Fruit fly (Drosophila melanogaster) whole organism, prepupa: ENCODE results near the gene Sxl.

Experiments used
- Blimp-1 ChIP-seq: fragments of 200-800 bp; sonication (Bioruptor generic); optimal IDR thresholded peaks from 3 replicates; lab custom pipeline; 2017; ENCODE audit warnings: missing biosample characterization, missing genetic modification characterization, mild to moderate bottlenecking, moderate library complexity, missing genetic modification reagents
- CG10631 ChIP-seq: fragments of 200-800 bp; sonication (Bioruptor generic); optimal IDR thresholded peaks from 2 replicates; lab custom pipeline; 2016; ENCODE audit warnings: missing biosample characterization, missing genetic modification characterization
- CG10669 ChIP-seq: fragments of 200-800 bp; sonication (Bioruptor generic); optimal IDR thresholded peaks from 3 replicates; lab custom pipeline; 2018; ENCODE audit warnings: missing biosample characterization, mild to moderate bottlenecking, missing genetic modification characterization, moderate library complexity
- CG11902 ChIP-seq: fragments of 200-800 bp; sonication (Bioruptor generic); optimal IDR thresholded peaks from 3 replicates; lab custom pipeline; 2016; ENCODE audit warnings: missing biosample characterization, missing genetic modification characterization
- CG15336 ChIP-seq: fragments of 200-800 bp; sonication (Bioruptor generic); IDR thresholded peaks from 2 replicates; pipeline ENCODE4 v1.3.6; 2022; ENCODE audit warnings: missing biosample characterization, missing genetic modification characterization
- CG16779 ChIP-seq: fragments of 200-800 bp; sonication (Bioruptor generic); optimal IDR thresholded peaks from 3 replicates; lab custom pipeline; 2017; ENCODE audit warnings: missing biosample characterization, mild to moderate bottlenecking, missing genetic modification characterization
- CG3032 ChIP-seq: fragments of 200-800 bp; optimal IDR thresholded peaks from 2 replicates; lab custom pipeline; 2019; ENCODE audit warnings: missing biosample characterization, mild to moderate bottlenecking, missing genetic modification characterization, moderate library complexity
- CG31627 ChIP-seq: fragments of 200-800 bp; sonication (Bioruptor generic); optimal IDR thresholded peaks from 3 replicates; lab custom pipeline; 2016; ENCODE audit warnings: missing biosample characterization, missing genetic modification characterization
- CG32006 ChIP-seq: fragments of 200-800 bp; sonication (Bioruptor generic); optimal IDR thresholded peaks from 3 replicates; lab custom pipeline; 2017; ENCODE audit warnings: missing biosample characterization, mild to moderate bottlenecking, missing genetic modification characterization
- CG6163 ChIP-seq: fragments of 200-800 bp; sonication (Bioruptor generic); IDR thresholded peaks from 3 replicates; pipeline ENCODE4 v1.3.6; 2022; ENCODE audit warnings: missing biosample characterization, missing genetic modification characterization
- CG6276 ChIP-seq: fragments of 200-800 bp; sonication (Bioruptor generic); optimal IDR thresholded peaks from 2 replicates; lab custom pipeline; 2017; ENCODE audit warnings: missing biosample characterization, mild to moderate bottlenecking, missing genetic modification characterization
- CG6808 ChIP-seq: fragments of 200-800 bp; sonication (Bioruptor generic); optimal IDR thresholded peaks from 3 replicates; lab custom pipeline; 2017; ENCODE audit warnings: missing biosample characterization, missing genetic modification characterization, mild to moderate bottlenecking, moderate library complexity, missing genetic modification reagents
- CG7368 ChIP-seq: fragments of 200-800 bp; sonication (Bioruptor generic); optimal IDR thresholded peaks from 3 replicates; lab custom pipeline; 2016; ENCODE audit warnings: missing biosample characterization, missing genetic modification characterization
- CG8119 ChIP-seq: fragments of 200-800 bp; sonication (Bioruptor generic); IDR thresholded peaks from 3 replicates; pipeline ENCODE4 v1.3.6; 2022; ENCODE audit warnings: missing biosample characterization, missing genetic modification characterization
- CG8319 ChIP-seq: fragments of 200-800 bp; sonication (Bioruptor generic); optimal IDR thresholded peaks from 3 replicates; lab custom pipeline; 2016; ENCODE audit warnings: missing biosample characterization, missing genetic modification characterization
- CG8632 ChIP-seq: fragments of 200-800 bp; sonication (Bioruptor generic); optimal IDR thresholded peaks from 3 replicates; lab custom pipeline; 2016; ENCODE audit warnings: missing biosample characterization, missing genetic modification characterization
- CG9139 ChIP-seq: fragments of 200-800 bp; sonication (Bioruptor generic); optimal IDR thresholded peaks from 3 replicates; lab custom pipeline; 2017; ENCODE audit warnings: missing biosample characterization, mild to moderate bottlenecking, missing genetic modification characterization
- Eip75B ChIP-seq: fragments of 200-800 bp; sonication (Bioruptor generic); optimal IDR thresholded peaks from 3 replicates; lab custom pipeline; 2016; ENCODE audit warnings: missing biosample characterization, missing genetic modification characterization
- Eip78C ChIP-seq: fragments of 200-800 bp; sonication (Bioruptor generic); peaks from one replicate; lab custom pipeline; 2016; ENCODE audit warnings: missing biosample characterization, missing genetic modification characterization
- Ets21C ChIP-seq: fragments of 200-800 bp; sonication (Bioruptor generic); optimal IDR thresholded peaks from 3 replicates; lab custom pipeline; 2016; ENCODE audit warnings: missing biosample characterization, missing genetic modification characterization
- Ets96B ChIP-seq: fragments of 200-800 bp; optimal IDR thresholded peaks from 2 replicates; lab custom pipeline; 2019; ENCODE audit warnings: missing biosample characterization, mild to moderate bottlenecking, missing genetic modification characterization, moderate library complexity
- Gug ChIP-seq: fragments of 200-800 bp; sonication (Bioruptor generic); IDR thresholded peaks from 2 replicates; pipeline ENCODE4 v1.3.6; 2022; ENCODE audit warnings: missing biosample characterization, missing genetic modification characterization
- Hr38 ChIP-seq: sonication (Bioruptor generic); optimal IDR thresholded peaks from 2 replicates; lab custom pipeline; 2016; ENCODE audit warnings: missing biosample characterization, missing genetic modification characterization
- Hr4 ChIP-seq: fragments of 200-800 bp; sonication (Bioruptor generic); optimal IDR thresholded peaks from 3 replicates; lab custom pipeline; 2016; ENCODE audit warnings: missing biosample characterization, missing genetic modification characterization
- Lpt ChIP-seq: fragments of 200-800 bp; sonication (Bioruptor generic); optimal IDR thresholded peaks from 3 replicates; lab custom pipeline; 2016; ENCODE audit warnings: missing biosample characterization, missing genetic modification characterization
- OdsH ChIP-seq: fragments of 200-800 bp; sonication (Bioruptor generic); optimal IDR thresholded peaks from 3 replicates; lab custom pipeline; 2016; ENCODE audit warnings: missing biosample characterization, missing genetic modification characterization
- Smox ChIP-seq: fragments of 200-800 bp; sonication (Bioruptor generic); optimal IDR thresholded peaks from 3 replicates; lab custom pipeline; 2016; ENCODE audit warnings: missing biosample characterization, missing genetic modification characterization
- Sox14 ChIP-seq: fragments of 200-800 bp; sonication (Bioruptor generic); optimal IDR thresholded peaks from 3 replicates; lab custom pipeline; 2016; ENCODE audit warnings: missing biosample characterization, missing genetic modification characterization
- Sox15 ChIP-seq: fragments of 200-800 bp; sonication (Bioruptor generic); optimal IDR thresholded peaks from 3 replicates; lab custom pipeline; 2016; ENCODE audit warnings: missing biosample characterization, missing genetic modification characterization
- cyc ChIP-seq: fragments of 200-800 bp; sonication (Bioruptor generic); optimal IDR thresholded peaks from 3 replicates; lab custom pipeline; 2016; ENCODE audit warnings: missing biosample characterization, missing genetic modification characterization
- dsx ChIP-seq: fragments of 200-800 bp; optimal IDR thresholded peaks from 3 replicates; lab custom pipeline; 2019; ENCODE audit warnings: missing biosample characterization, mild to moderate bottlenecking, missing genetic modification characterization, moderate library complexity; ENCODE audit not compliant: poor library complexity, severe bottlenecking
- esn ChIP-seq: fragments of 200-800 bp; sonication (Bioruptor generic); optimal IDR thresholded peaks from 2 replicates; lab custom pipeline; 2016; ENCODE audit warnings: missing biosample characterization, mild to moderate bottlenecking, missing genetic modification characterization, moderate library complexity
- fd59A ChIP-seq: fragments of 200-800 bp; sonication (Bioruptor generic); optimal IDR thresholded peaks from 2 replicates; lab custom pipeline; 2017; ENCODE audit warnings: missing biosample characterization, mild to moderate bottlenecking, missing genetic modification characterization, missing genetic modification reagents
- fd85E ChIP-seq: fragments of 200-800 bp; sonication (Bioruptor generic); optimal IDR thresholded peaks from 3 replicates; lab custom pipeline; 2016; ENCODE audit warnings: missing biosample characterization, missing genetic modification characterization
- lz ChIP-seq: fragments of 200-800 bp; sonication (Bioruptor generic); optimal IDR thresholded peaks from 3 replicates; lab custom pipeline; 2016; ENCODE audit warnings: missing biosample characterization, missing genetic modification characterization
- net ChIP-seq: fragments of 200-800 bp; sonication (Bioruptor generic); optimal IDR thresholded peaks from 3 replicates; lab custom pipeline; 2016; ENCODE audit warnings: missing biosample characterization, missing genetic modification characterization
- pdm3 ChIP-seq: fragments of 200-800 bp; sonication (Bioruptor generic); optimal IDR thresholded peaks from 3 replicates; lab custom pipeline; 2016; ENCODE audit warnings: missing biosample characterization, missing genetic modification characterization
- svp ChIP-seq: fragments of 200-800 bp; sonication (Bioruptor generic); peaks from one replicate; lab custom pipeline; 2016; ENCODE audit warnings: missing biosample characterization, missing genetic modification characterization
- vri ChIP-seq: fragments of 200-800 bp; sonication (Bioruptor generic); optimal IDR thresholded peaks from 3 replicates; lab custom pipeline; 2016; ENCODE audit warnings: missing biosample characterization, mild to moderate bottlenecking, missing genetic modification characterization

The Sxl gene

DNA sequence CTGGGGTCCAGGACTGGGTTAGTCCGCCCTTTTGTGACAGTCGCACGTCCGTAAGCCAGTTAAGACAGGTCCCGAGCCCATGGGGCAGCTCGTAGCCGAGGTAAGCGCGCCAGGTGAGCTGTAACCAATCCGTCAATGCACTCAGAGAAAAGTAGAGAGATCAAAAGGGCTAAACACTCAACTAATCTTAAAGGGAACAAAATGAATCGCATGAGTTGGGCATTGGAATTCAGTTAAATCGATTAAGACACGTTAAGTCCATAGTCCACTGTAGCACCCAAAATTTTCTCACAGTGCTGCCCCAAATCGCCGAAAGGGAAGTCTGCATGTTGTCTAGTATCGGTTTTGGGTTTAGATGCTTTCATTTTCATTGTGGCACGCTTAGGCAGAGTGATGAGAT is 34.3 kb downstream of the Sxl start:
- no peak for TF ChIP-seq Eip75B (GFP tag; lab: Kevin White, UChicago)
- no peak for TF ChIP-seq CG16779 (tag; lab: Kevin White, UChicago)
- no peak for TF ChIP-seq fd85E (GFP tag; lab: Kevin White, UChicago)
- TF ChIP-seq CG31627 (GFP tag; lab: Kevin White, UChicago) = no peak
- no peak for TF ChIP-seq fd59A (GFP tag; lab: Kevin White, UChicago)

DNA sequence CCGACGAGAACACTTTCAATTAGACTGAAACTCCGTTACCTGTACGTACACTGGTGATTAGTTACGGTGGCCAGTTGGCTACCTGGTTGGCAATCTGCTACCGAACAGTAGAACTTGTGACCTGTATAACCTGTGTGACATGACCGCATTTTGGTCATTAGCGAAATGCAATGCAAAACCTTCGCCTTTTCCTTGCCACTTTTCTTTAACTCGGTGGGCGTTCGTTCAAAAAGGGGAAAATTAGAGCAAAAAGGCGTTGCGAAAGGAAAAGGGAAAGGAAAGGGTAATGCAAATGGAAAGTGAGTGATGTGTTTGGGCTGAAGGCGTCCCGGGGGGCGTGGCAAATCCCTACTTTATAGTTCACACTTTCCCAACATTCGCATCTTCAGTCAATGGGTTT is 38.9 kb downstream of the Sxl start:
- no peak for TF ChIP-seq vri (GFP tag; lab: Kevin White, UChicago)
- no peak for TF ChIP-seq CG6808 (GFP tag; lab: Kevin White, UChicago)
- TF ChIP-seq CG8632 = no peak
- TF ChIP-seq esn (GFP tag; lab: Kevin White, UChicago) = no peak
- no peak for TF ChIP-seq CG11902 (GFP tag; lab: Kevin White, UChicago)
- no peak for TF ChIP-seq Ets96B (tag; lab: Kevin White, UChicago)
- no peak for TF ChIP-seq CG6163 (GFP tag; lab: Robert Waterston, UW)
- TF ChIP-seq CG32006 (GFP tag; lab: Kevin White, UChicago) = no peak
- no peak for TF ChIP-seq CG8119 (GFP tag; lab: Robert Waterston, UW)
- no peak for TF ChIP-seq CG10669 (GFP tag; lab: Kevin White, UChicago)
- no peak for TF ChIP-seq Smox
- no peak for TF ChIP-seq CG8319
- no peak for TF ChIP-seq CG6276 (GFP tag; lab: Kevin White, UChicago)
- no peak for TF ChIP-seq CG7368 (GFP tag; lab: Kevin White, UChicago)
- TF ChIP-seq Hr38 = no peak

DNA sequence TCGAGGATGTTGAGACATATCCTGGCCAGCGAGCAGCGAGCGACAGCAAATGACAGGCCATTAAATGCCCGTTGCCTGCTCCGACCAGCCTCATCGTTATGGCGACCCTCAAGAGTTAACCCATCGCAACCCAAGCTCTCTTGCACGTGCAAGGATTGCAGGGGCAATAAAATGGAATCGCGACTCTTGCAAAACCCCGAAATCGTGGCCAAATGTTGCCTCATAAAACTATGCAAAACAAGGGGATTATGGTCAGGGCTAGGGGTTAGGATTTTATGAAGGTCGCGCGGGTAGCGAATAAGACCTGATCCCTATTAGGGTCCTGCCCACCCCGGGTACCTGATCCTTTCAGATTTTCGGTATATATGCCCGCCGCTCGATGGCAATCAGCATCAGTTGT is 48.8 kb downstream of the Sxl start, which contains the start of gene nullo:
TSS of gene nullo (plus strand) at position 390 of the 400 bp plus-strand sequence.
- TF ChIP-seq fd85E (GFP tag; lab: Kevin White, UChicago) = no peak
- TF ChIP-seq CG11902 (GFP tag; lab: Kevin White, UChicago) = no peak
- no peak for TF ChIP-seq CG7368 (GFP tag; lab: Kevin White, UChicago)
- TF ChIP-seq net (GFP tag; lab: Kevin White, UChicago) = no peak
- no peak for TF ChIP-seq Hr38
- no peak for TF ChIP-seq svp (GFP tag; lab: Kevin White, UChicago)

DNA sequence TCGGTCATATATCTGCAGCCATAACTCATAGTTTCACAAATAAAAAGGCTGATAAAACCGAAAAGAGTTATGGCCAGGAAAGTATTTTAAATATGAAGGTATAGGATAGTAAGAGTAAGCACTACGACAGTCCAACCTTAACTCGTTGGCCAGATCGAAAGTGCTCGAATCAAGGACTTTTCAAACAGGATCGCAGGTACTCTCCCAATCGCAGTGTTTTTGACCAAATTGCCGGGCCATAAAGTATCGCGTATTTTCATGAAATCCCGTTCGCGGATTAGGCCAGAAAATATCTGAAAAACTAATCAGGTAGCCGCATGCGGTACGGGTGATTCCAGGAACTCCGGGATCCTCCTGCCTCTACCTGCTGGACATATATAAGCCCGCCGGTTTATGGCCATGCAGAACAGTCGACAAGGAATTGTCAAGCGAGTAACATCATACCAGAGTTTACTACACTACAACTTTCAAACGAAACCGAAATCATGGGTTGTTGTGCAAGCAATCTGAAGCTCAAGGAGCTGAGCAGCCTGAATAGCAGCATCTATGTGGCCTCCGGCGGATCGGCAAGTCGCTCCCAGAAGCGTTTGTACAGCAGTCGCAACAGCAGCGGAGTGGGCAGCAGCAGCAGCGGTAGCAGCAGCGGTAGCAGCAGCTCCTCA is 57.5 kb downstream of the Sxl start, which contains the start of gene CG14427:
TSS of gene CG14427 (plus strand) at position 399 of the 662 bp plus-strand sequence.
- TF ChIP-seq CG3032 (no peak), net (GFP tag; lab: Kevin White, UChicago) (no peak), Hr38 (no peak), CG7368 (GFP tag; lab: Kevin White, UChicago) (no peak), CG8119 (GFP tag; lab: Robert Waterston, UW) (no peak), Eip75B (GFP tag; lab: Kevin White, UChicago) (no peak), Ets21C (no peak), vri (GFP tag; lab: Kevin White, UChicago) (no peak), pdm3 (no peak), Sox15 (no peak), CG10631 (no peak)

DNA sequence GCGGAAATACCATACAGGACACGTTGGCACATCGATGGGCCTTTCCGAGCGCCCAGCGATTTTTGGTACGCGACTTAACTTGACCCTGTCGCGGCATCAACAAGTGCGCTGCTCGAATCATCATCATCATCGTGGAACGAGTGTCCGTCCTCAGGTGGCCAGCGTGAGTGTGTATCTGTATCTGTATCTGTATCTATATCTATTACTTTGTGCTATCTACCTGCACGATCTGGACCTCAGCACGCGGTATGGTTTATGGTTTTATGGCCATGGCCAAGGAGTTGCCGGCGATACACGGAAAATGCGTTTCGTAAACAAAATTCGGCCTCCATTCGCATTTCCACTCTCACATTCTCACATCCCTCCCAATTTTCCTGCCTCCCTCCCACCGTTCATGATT is 60.8 kb downstream of the Sxl start:
- TF ChIP-seq Sox14 (GFP tag; lab: Kevin White, UChicago) = no peak
- no peak for TF ChIP-seq pdm3
- TF ChIP-seq Eip78C (GFP tag; lab: Kevin White, UChicago) = no peak
- TF ChIP-seq net (GFP tag; lab: Kevin White, UChicago) = no peak
- no peak for TF ChIP-seq Blimp-1 (GFP tag; lab: Kevin White, UChicago)
- no peak for TF ChIP-seq esn (GFP tag; lab: Kevin White, UChicago)
- no peak for TF ChIP-seq Ets96B (tag; lab: Kevin White, UChicago)
- no peak for TF ChIP-seq Gug (GFP tag; lab: Robert Waterston, UW)
- TF ChIP-seq CG9139 (GFP tag; lab: Kevin White, UChicago) = no peak
- no peak for TF ChIP-seq CG11902 (GFP tag; lab: Kevin White, UChicago)
- no peak for TF ChIP-seq lz (GFP tag; lab: Kevin White, UChicago)
- no peak for TF ChIP-seq Lpt (GFP tag; lab: Kevin White, UChicago)
- no peak for TF ChIP-seq dsx (GFP tag; lab: Kevin White, UChicago)
- TF ChIP-seq svp (GFP tag; lab: Kevin White, UChicago) = no peak
- TF ChIP-seq CG10669 (GFP tag; lab: Kevin White, UChicago) = no peak
- no peak for TF ChIP-seq OdsH (GFP tag; lab: Kevin White, UChicago)
- TF ChIP-seq Hr4 (GFP tag; lab: Kevin White, UChicago) = no peak
- TF ChIP-seq cyc (GFP tag; lab: Kevin White, UChicago) = no peak
- TF ChIP-seq CG15336 (GFP tag; lab: Robert Waterston, UW) = no peak
